Worm (Caenorhabditis elegans) whole organism, L4 larva: ENCODE results near the gene K08E4.2.

ENCODE experiments used
- ceh-82 ChIP-seq: sonication (generic microtip); optimal IDR thresholded peaks from 2 replicates; lab custom pipeline; 2017; ENCODE audit warnings: missing biosample characterization, missing genetic modification characterization
- egl-27 ChIP-seq: sonication (generic microtip); optimal IDR thresholded peaks from 3 replicates; lab custom pipeline; 2017; ENCODE audit warnings: missing biosample characterization, missing genetic modification reagents, missing genetic modification characterization
- fkh-10 ChIP-seq: fragments of 150-350 bp; optimal IDR thresholded peaks from 2 replicates; lab custom pipeline; 2014; ENCODE audit warnings: missing biosample characterization, missing genetic modification reagents, missing genetic modification characterization
- lin-15B ChIP-seq: fragments of 150-350 bp; sonication (generic microtip); optimal IDR thresholded peaks from 3 replicates; lab custom pipeline; 2014; ENCODE audit warnings: missing biosample characterization, missing genetic modification characterization
- nhr-10 ChIP-seq: fragments of 150-350 bp; optimal IDR thresholded peaks from 2 replicates; lab custom pipeline; 2014; ENCODE audit warnings: missing biosample characterization, missing genetic modification characterization
- nhr-11 ChIP-seq: fragments of 150-350 bp; optimal IDR thresholded peaks from 2 replicates; lab custom pipeline; 2014; ENCODE audit warnings: missing biosample characterization, missing genetic modification characterization
- unc-62 ChIP-seq, 3 experiments: fragments of 150-350 bp in 1 of 3; sonication (generic microtip); optimal IDR thresholded peaks in 2 of 3; peaks in 1 of 3; 1 replicate in 1 of 3; 2 replicates in 2 of 3; lab custom pipeline; 2014 to 2017; ENCODE audit warnings: missing biosample characterization in 3 of 3, missing genetic modification characterization in 3 of 3, missing genetic modification reagents in 3 of 3, missing genotype in 1 of 3

DNA sequence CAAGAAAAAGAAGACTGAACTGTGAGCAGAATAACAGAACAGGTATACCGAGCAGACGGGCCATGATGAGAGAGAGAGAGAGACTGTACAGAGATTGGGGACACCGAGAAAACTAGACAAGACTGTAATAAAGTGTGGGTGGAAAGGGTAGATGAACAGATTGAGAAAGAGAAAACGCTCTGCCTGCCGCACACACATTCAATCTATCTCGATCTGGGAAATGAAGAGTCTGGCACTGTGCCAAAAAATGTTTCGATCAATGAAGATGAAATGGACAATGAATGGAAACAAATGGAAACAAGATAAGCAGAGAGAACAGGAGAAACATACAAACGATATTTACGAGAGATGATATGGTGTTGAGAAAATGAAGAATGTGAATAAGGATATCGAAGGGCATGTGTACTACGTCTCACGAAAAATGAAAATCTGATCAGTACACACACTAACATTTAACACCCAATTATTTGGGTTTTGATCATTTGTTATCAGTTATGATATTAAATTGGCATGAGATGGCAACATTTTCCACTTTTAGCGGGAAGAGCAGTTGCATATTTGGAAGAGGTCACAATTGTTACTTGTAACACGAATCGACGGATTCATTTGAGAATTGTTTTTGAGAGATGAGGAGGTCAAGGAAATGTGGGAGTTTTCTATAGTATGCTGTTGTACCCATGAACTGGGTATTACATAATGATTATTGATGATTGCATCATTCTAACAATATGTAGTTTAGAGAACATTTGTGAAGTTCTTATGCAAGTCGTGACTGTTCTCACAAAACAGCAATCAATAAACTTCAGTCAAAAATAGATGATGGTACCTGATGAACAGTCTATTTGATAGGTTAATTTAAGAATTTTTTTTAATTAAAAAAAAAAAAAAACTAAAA, 11.4 kb downstream of the K08E4.2 start:
- TF ChIP-seq egl-27 (tag; lab: Kevin White, UChicago): no peak
- no peak for TF ChIP-seq nhr-10 (tag; lab: Kevin White, UChicago)
- no peak for TF ChIP-seq fkh-10
- no peak for TF ChIP-seq unc-62 (GFP tag; optimal IDR thresholded peaks at IDR 0.05 in 1 of 2; lab: Kevin White, UChicago)
- TF ChIP-seq unc-62 (tag; optimal IDR thresholded peaks at IDR 0.05; lab: Kevin White, UChicago): no peak
- no peak for TF ChIP-seq lin-15B (tag; lab: Kevin White, UChicago)
- no peak for TF ChIP-seq ceh-82 (tag; lab: Kevin White, UChicago)
- TF ChIP-seq nhr-11 (tag; lab: Kevin White, UChicago): no peak
